Worm (Caenorhabditis elegans) whole organism, L4/young adult: ENCODE data around the gene srab-23.

Source experiments
- W03F9.2 ChIP-seq: fragments of 150-350 bp; optimal IDR thresholded peaks from 2 replicates; lab custom pipeline; 2014; ENCODE audit warnings: missing biosample characterization, missing genetic modification characterization
- dao-5 ChIP-seq: sonication (generic microtip); optimal IDR thresholded peaks from 2 replicates; lab custom pipeline; 2016; ENCODE audit warnings: missing genotype, missing genetic modification characterization, moderate library complexity, missing compliant biosample characterization
- him-1 ChIP-seq: sonication (generic microtip); optimal IDR thresholded peaks from 2 replicates; lab custom pipeline; 2016; ENCODE audit warnings: missing genotype, missing genetic modification reagents, missing genetic modification characterization, missing compliant biosample characterization

- TF ChIP-seq him-1 (tag; lab: Kevin White, UChicago) (no peak), W03F9.2 (tag; lab: Kevin White, UChicago) (no peak), dao-5 (tag; lab: Kevin White, UChicago) (no peak)
These were observed 14.2 kb downstream of the srab-23 start for ce11 chrV:2021283-2021682.
